Fruit fly (Drosophila melanogaster): ENCODE data around the gene Cad86C.

The Cad86C gene

DNA sequence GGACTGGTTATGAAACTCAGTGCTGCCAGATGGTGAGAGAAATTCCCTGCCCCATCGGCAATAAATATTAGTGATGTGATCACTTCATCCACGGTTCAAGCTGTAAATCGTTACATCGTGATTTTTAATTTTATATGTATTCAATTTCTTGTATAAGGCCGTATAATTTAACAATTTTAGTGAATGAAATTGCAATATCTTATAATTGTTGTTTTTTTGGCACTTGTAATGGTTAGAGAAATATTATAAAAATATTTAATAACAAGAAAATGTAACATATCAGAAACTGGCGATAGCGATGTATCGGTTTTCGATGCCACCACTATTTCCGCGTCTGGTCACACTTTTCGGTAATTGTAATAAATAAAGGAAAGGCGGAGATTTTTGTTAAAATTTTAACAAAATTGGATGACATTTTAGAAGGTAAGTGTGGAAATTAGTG is 42.8 kb upstream of the Cad86C start, which contains the start of the genes mRpL37 and Rbp1 (continued):
- peak; percentile 64 for TF ChIP-seq PHDP (tag; optimal IDR thresholded peaks at IDR 0.05)
- peak; percentile 66; the same call in 1 of the 4 replicates for TF ChIP-seq chinmo (GFP tag; IDR thresholded peaks at IDR 0.05; ENCODE audit: partially characterized antibody)
- TF ChIP-seq H15 (GFP tag; IDR thresholded peaks at IDR 0.05): no peak
- peak; percentile 85 for TF ChIP-seq CG3847 (GFP tag; IDR thresholded peaks at IDR 0.05)
- no peak for TF ChIP-seq wek (GFP tag; optimal IDR thresholded peaks at IDR 0.05)
- TF ChIP-seq MBD-R2 (GFP tag; IDR thresholded peaks at IDR 0.05): peak; percentile 91
- TF ChIP-seq Lhr (GFP tag; optimal IDR thresholded peaks at IDR 0.05): peak; percentile 64
- TF ChIP-seq ham (GFP tag; IDR thresholded peaks at IDR 0.05): no peak
- 0 out of 3 replicates have a peak, but pooled peaks have one; percentile 48 for TF ChIP-seq C15 (GFP tag; IDR thresholded peaks at IDR 0.05)
- TF ChIP-seq CG12104 (GFP tag; optimal IDR thresholded peaks at IDR 0.05): peak; percentile 50
- no peak for TF ChIP-seq Hmr (GFP tag; optimal IDR thresholded peaks at IDR 0.05)
- TF ChIP-seq ttk (GFP tag; IDR thresholded peaks at IDR 0.05): peak; percentile 63
- peak; percentile 37 for TF ChIP-seq shn (GFP tag; optimal IDR thresholded peaks at IDR 0.05)
- no peak for TF ChIP-seq CG7271 (tag; optimal IDR thresholded peaks at IDR 0.05)
- TF ChIP-seq HLH4C (GFP tag; IDR thresholded peaks at IDR 0.05; ENCODE audit: partially characterized antibody): peak; percentile 90
- TF ChIP-seq tap (tag; optimal IDR thresholded peaks at IDR 0.05): no peak
- TF ChIP-seq esg (GFP tag; conservative IDR thresholded peaks at IDR 0.05): peak; percentile 47
- no peak for TF ChIP-seq Dek (tag; optimal IDR thresholded peaks at IDR 0.05)
- peak; percentile 89 for TF ChIP-seq CG17829 (tag; optimal IDR thresholded peaks at IDR 0.05)
- no peak for TF ChIP-seq CG15073 (GFP tag; optimal IDR thresholded peaks at IDR 0.05)
- peak; percentile 56; the same call in 1 of the 2 replicates for TF ChIP-seq CG14441 (GFP tag; IDR thresholded peaks at IDR 0.05)
- TF ChIP-seq eve (GFP tag; optimal IDR thresholded peaks at IDR 0.05): no peak
- no peak for TF ChIP-seq so (GFP tag; IDR thresholded peaks at IDR 0.05)
- TF ChIP-seq CG7987 (GFP tag; optimal IDR thresholded peaks at IDR 0.05): no peak
- TF ChIP-seq CG34422 (GFP tag; IDR thresholded peaks at IDR 0.05): peak; percentile 47; the same call in 2 of the 3 replicates
- no peak for TF ChIP-seq crol (GFP tag; IDR thresholded peaks at IDR 0.05)
- TF ChIP-seq mam (GFP tag; optimal IDR thresholded peaks at IDR 0.05): peak; percentile 76
- no peak for TF ChIP-seq CG12769 (tag; optimal IDR thresholded peaks at IDR 0.05)
- peak; percentile 21 for TF ChIP-seq CG17186 (GFP tag; optimal IDR thresholded peaks at IDR 0.05)
- peak; percentile 48 for TF ChIP-seq Atf-2 (GFP tag; optimal IDR thresholded peaks at IDR 0.05)
- TF ChIP-seq usp (GFP tag; optimal IDR thresholded peaks at IDR 0.05): no peak
- TF ChIP-seq CG16813 (GFP tag; IDR thresholded peaks at IDR 0.05; ENCODE audit: partially characterized antibody): peak; percentile 91
- TF ChIP-seq kay (GFP tag; optimal IDR thresholded peaks at IDR 0.05): peak; percentile 40
- TF ChIP-seq lbe (GFP tag; optimal IDR thresholded peaks at IDR 0.05): no peak
- TF ChIP-seq Dbx (GFP tag; IDR thresholded peaks at IDR 0.05): peak; percentile 78
- no peak for TF ChIP-seq chm (GFP tag; IDR thresholded peaks at IDR 0.05)
- peak; percentile 69 for TF ChIP-seq CG10209 (GFP tag; optimal IDR thresholded peaks at IDR 0.05)
- TF ChIP-seq CG12155 (GFP tag; optimal IDR thresholded peaks at IDR 0.05): peak; percentile 79
- peak; percentile 86 for TF ChIP-seq Xbp1 (GFP tag; optimal IDR thresholded peaks at IDR 0.05)
- TF ChIP-seq dm (GFP tag; optimal IDR thresholded peaks at IDR 0.05): no peak
- TF ChIP-seq CG6854 (GFP tag; optimal IDR thresholded peaks at IDR 0.05): no peak
- peak; percentile 30; the same call in 1 of the 3 replicates for TF ChIP-seq CG11695 (GFP tag; IDR thresholded peaks at IDR 0.05)
- TF ChIP-seq Oli (tag; optimal IDR thresholded peaks at IDR 0.05): peak; percentile 66
- peak; percentile 89 for TF ChIP-seq CG2712 (tag; optimal IDR thresholded peaks at IDR 0.05)
- TF ChIP-seq corto (GFP tag; optimal IDR thresholded peaks at IDR 0.05): peak; percentile 30
- TF ChIP-seq Dll (GFP tag; IDR thresholded peaks at IDR 0.05; ENCODE audit: partially characterized antibody): peak; percentile 97
- peak; percentile 55 for TF ChIP-seq vfl (GFP tag; optimal IDR thresholded peaks at IDR 0.05)
- peak; percentile 82 for TF ChIP-seq CG2678 (tag; optimal IDR thresholded peaks at IDR 0.05)
- peak; percentile 97 for TF ChIP-seq Ets65A (GFP tag)
- TF ChIP-seq crp (GFP tag; optimal IDR thresholded peaks at IDR 0.05): peak in 1 of 2 experiments; percentile 40
- no peak for TF ChIP-seq CG10321 (GFP tag; IDR thresholded peaks at IDR 0.05)
